Fruit fly (Drosophila melanogaster) whole organism, adult: ENCODE results near the gene ftz.

Experiments used
- CG11617 ChIP-seq: fragments of 200-800 bp; sonication (Bioruptor generic); optimal IDR thresholded peaks from 2 replicates; lab custom pipeline; 2017; ENCODE audit warnings: mild to moderate bottlenecking, missing biosample characterization, missing genetic modification reagents, missing genetic modification characterization
- CG12768 ChIP-seq: fragments of 200-800 bp; sonication (Bioruptor generic); optimal IDR thresholded peaks from 2 replicates; lab custom pipeline; 2017; ENCODE audit warnings: missing biosample characterization, missing genetic modification characterization, mild to moderate bottlenecking, moderate library complexity, missing genetic modification reagents
- CG14711 ChIP-seq: fragments of 200-800 bp; sonication (Bioruptor generic); optimal IDR thresholded peaks from 2 replicates; lab custom pipeline; 2018; ENCODE audit warnings: missing biosample characterization, mild to moderate bottlenecking, missing genetic modification characterization, moderate library complexity
- CG5204 ChIP-seq: fragments of 200-800 bp; sonication (Bioruptor generic); optimal IDR thresholded peaks from 2 replicates; lab custom pipeline; 2016; ENCODE audit warnings: missing biosample characterization, missing genetic modification characterization
- CG7045 ChIP-seq: fragments of 200-800 bp; sonication (Bioruptor generic); optimal IDR thresholded peaks from 2 replicates; lab custom pipeline; 2017; ENCODE audit warnings: missing biosample characterization, mild to moderate bottlenecking, missing genetic modification characterization
- CG7101 ChIP-seq: fragments of 200-800 bp; sonication (Bioruptor generic); optimal IDR thresholded peaks from 2 replicates; lab custom pipeline; 2018; ENCODE audit warnings: missing biosample characterization, mild to moderate bottlenecking, missing genetic modification characterization, moderate library complexity
- Clk ChIP-seq: fragments of 200-800 bp; sonication (Bioruptor generic); optimal IDR thresholded peaks from 2 replicates; lab custom pipeline; 2017; ENCODE audit warnings: missing biosample characterization, missing genetic modification characterization
- Crg-1 ChIP-seq: fragments of 200-800 bp; sonication (Bioruptor generic); optimal IDR thresholded peaks from 2 replicates; lab custom pipeline; 2016; ENCODE audit warnings: missing biosample characterization, missing genetic modification characterization
- Hr96 ChIP-seq: fragments of 200-800 bp; sonication (Bioruptor generic); optimal IDR thresholded peaks from 2 replicates; lab custom pipeline; 2016; ENCODE audit warnings: missing biosample characterization, missing genetic modification characterization
- Mnt ChIP-seq: fragments of 200-800 bp; sonication (Bioruptor generic); optimal IDR thresholded peaks from 2 replicates; lab custom pipeline; 2016; ENCODE audit warnings: missing biosample characterization, mild to moderate bottlenecking, missing genetic modification characterization
- kay ChIP-seq: fragments of 200-800 bp; sonication (Bioruptor generic); peaks from one replicate; lab custom pipeline; 2016; ENCODE audit warnings: missing biosample characterization, missing genetic modification characterization, borderline replicate concordance
- ovo ChIP-seq: fragments of 200-800 bp; sonication (Bioruptor generic); optimal IDR thresholded peaks from 2 replicates; lab custom pipeline; 2016; ENCODE audit warnings: missing biosample characterization, missing genetic modification characterization
- tj ChIP-seq: fragments of 200-800 bp; sonication (Bioruptor generic); optimal IDR thresholded peaks from 3 replicates; lab custom pipeline; 2017; ENCODE audit warnings: missing biosample characterization, mild to moderate bottlenecking, missing genetic modification characterization, moderate library complexity
- toe ChIP-seq: fragments of 200-800 bp; sonication (Bioruptor generic); optimal IDR thresholded peaks from 2 replicates; lab custom pipeline; 2016; ENCODE audit warnings: missing biosample characterization, missing genetic modification characterization

- no peak for TF ChIP-seq CG5204 (GFP tag; lab: Kevin White, UChicago)
- no peak for TF ChIP-seq tj
- TF ChIP-seq CG11617 = no peak
- TF ChIP-seq CG14711 (tag; lab: Kevin White, UChicago) = no peak
- TF ChIP-seq ovo (GFP tag; lab: Kevin White, UChicago) = no peak
- no peak for TF ChIP-seq Hr96
- no peak for TF ChIP-seq Clk (GFP tag; lab: Kevin White, UChicago)
- TF ChIP-seq CG7101 (tag; lab: Kevin White, UChicago) = no peak
- TF ChIP-seq CG12768 = no peak
- no peak for TF ChIP-seq Crg-1 (GFP tag; lab: Kevin White, UChicago)
- no peak for TF ChIP-seq Mnt (GFP tag; lab: Kevin White, UChicago)
- TF ChIP-seq CG7045 = no peak
- TF ChIP-seq toe (GFP tag; lab: Kevin White, UChicago) = no peak
- no peak for TF ChIP-seq kay (GFP tag; lab: Kevin White, UChicago)
These were observed 46.9 kb upstream of the ftz start for dm6 chr3R:6817200-6817599.
